Fruit fly (Drosophila melanogaster) whole organism, embryonic: ENCODE data around the gene mib1.

Experiments used
- Abd-B ChIP-seq: fragments of 200-800 bp; sonication (Bioruptor generic); optimal IDR thresholded peaks from 2 replicates; lab custom pipeline; 2018; ENCODE audit warnings: missing biosample characterization, mild to moderate bottlenecking, missing genetic modification characterization, moderate library complexity
- Ada2b ChIP-seq: fragments of 200-800 bp; sonication (Bioruptor generic); IDR thresholded peaks from 2 replicates; pipeline ENCODE4 v1.3.6; 2022; ENCODE audit warnings: missing biosample characterization, missing genetic modification characterization
- Antp ChIP-seq: fragments of 200-800 bp; sonication (Bioruptor generic); optimal IDR thresholded peaks from 3 replicates; lab custom pipeline; 2016; ENCODE audit warnings: missing biosample characterization, missing genetic modification characterization
- Bteb2 ChIP-seq: fragments of 200-800 bp; sonication (Bioruptor generic); optimal IDR thresholded peaks from 2 replicates; lab custom pipeline; 2016; ENCODE audit warnings: missing biosample characterization, missing genetic modification characterization
- CG10565 ChIP-seq: fragments of 200-800 bp; sonication (Bioruptor generic); optimal IDR thresholded peaks from 3 replicates; lab custom pipeline; 2016; ENCODE audit warnings: missing biosample characterization, mild to moderate bottlenecking, missing genetic modification characterization
- CG16863 ChIP-seq: fragments of 200-800 bp; sonication (Bioruptor generic); optimal IDR thresholded peaks from 3 replicates; lab custom pipeline; 2016; ENCODE audit warnings: missing biosample characterization, missing genetic modification characterization
- CG17359 ChIP-seq: fragments of 200-800 bp; sonication (Bioruptor generic); optimal IDR thresholded peaks from 3 replicates; lab custom pipeline; 2018; ENCODE audit warnings: missing biosample characterization, mild to moderate bottlenecking, missing genetic modification characterization, moderate library complexity
- CG17361 ChIP-seq: fragments of 200-800 bp; sonication (Bioruptor generic); IDR thresholded peaks from 3 replicates; pipeline ENCODE4 v1.3.6; 2022; ENCODE audit warnings: missing biosample characterization, missing genetic modification characterization
- CG17802 ChIP-seq: fragments of 200-800 bp; sonication (Bioruptor generic); optimal IDR thresholded peaks from 2 replicates; lab custom pipeline; 2018; ENCODE audit warnings: missing biosample characterization, mild to moderate bottlenecking, missing genetic modification characterization, moderate library complexity
- CG17829 ChIP-seq: fragments of 200-800 bp; optimal IDR thresholded peaks from 2 replicates; lab custom pipeline; 2019; ENCODE audit warnings: missing biosample characterization, mild to moderate bottlenecking, missing genetic modification characterization, moderate library complexity
- CG17912 ChIP-seq: fragments of 200-800 bp; sonication (Bioruptor generic); optimal IDR thresholded peaks from 2 replicates; lab custom pipeline; 2018; ENCODE audit warnings: missing biosample characterization, mild to moderate bottlenecking, missing genetic modification characterization
- CG2116 ChIP-seq: fragments of 200-800 bp; sonication (Bioruptor generic); optimal IDR thresholded peaks from 3 replicates; lab custom pipeline; 2018; ENCODE audit warnings: missing biosample characterization, mild to moderate bottlenecking, missing genetic modification characterization
- CG32772 ChIP-seq: fragments of 200-800 bp; sonication (Bioruptor generic); IDR thresholded peaks from 2 replicates; pipeline ENCODE4 v1.3.6; 2022; ENCODE audit warnings: missing biosample characterization, missing genetic modification characterization
- CG34224 ChIP-seq: fragments of 200-800 bp; sonication (Bioruptor generic); IDR thresholded peaks from 3 replicates; pipeline ENCODE4 v1.3.6; 2022; ENCODE audit warnings: missing biosample characterization, missing genetic modification characterization; ENCODE audit not compliant: partially characterized antibody
- CG34422 ChIP-seq: fragments of 200-800 bp; sonication (Bioruptor generic); IDR thresholded peaks from 3 replicates; pipeline ENCODE4 v1.3.6; 2022; ENCODE audit warnings: missing biosample characterization, missing genetic modification characterization
- CG42726 ChIP-seq: fragments of 200-800 bp; sonication (Bioruptor generic); IDR thresholded peaks from 2 replicates; pipeline ENCODE4 v1.3.6; 2022; ENCODE audit warnings: missing biosample characterization, missing genetic modification characterization; ENCODE audit not compliant: partially characterized antibody
- CG4404 ChIP-seq: fragments of 200-800 bp; sonication (Bioruptor generic); IDR thresholded peaks from 2 replicates; pipeline ENCODE4 v1.3.6; 2022; ENCODE audit warnings: missing biosample characterization, missing genetic modification characterization
- CG4730 ChIP-seq: fragments of 200-800 bp; sonication (Bioruptor generic); IDR thresholded peaks from 2 replicates; pipeline ENCODE4 v1.3.6; 2022; ENCODE audit warnings: missing biosample characterization, missing genetic modification characterization
- CG4820 ChIP-seq: fragments of 200-800 bp; sonication (Bioruptor generic); optimal IDR thresholded peaks from 3 replicates; lab custom pipeline; 2016; ENCODE audit warnings: missing biosample characterization, missing genetic modification characterization
- CG4854 ChIP-seq: fragments of 200-800 bp; sonication (Bioruptor generic); optimal IDR thresholded peaks from 2 replicates; lab custom pipeline; 2016; ENCODE audit warnings: missing biosample characterization, missing genetic modification characterization, inconsistent platforms
- CG7357 ChIP-seq: fragments of 200-800 bp; sonication (Bioruptor generic); IDR thresholded peaks from 3 replicates; pipeline ENCODE4 v1.3.6; 2022; ENCODE audit warnings: missing biosample characterization, missing genetic modification characterization
- CG7745 ChIP-seq: fragments of 200-800 bp; sonication (Bioruptor generic); optimal IDR thresholded peaks from 2 replicates; lab custom pipeline; 2018; ENCODE audit warnings: missing biosample characterization, mild to moderate bottlenecking, missing genetic modification characterization, moderate library complexity
- CG8478 ChIP-seq: fragments of >200 bp; optimal IDR thresholded peaks from 2 replicates; lab custom pipeline; 2018
- Dfd ChIP-seq, 2 experiments: fragments of >200 bp; optimal IDR thresholded peaks; 2 replicates each; lab custom pipeline; 2017; ENCODE audit warnings: missing biosample characterization in 2 of 2, missing genetic modification characterization in 2 of 2
- Dref ChIP-seq: fragments of 200-800 bp; sonication (Bioruptor generic); IDR thresholded peaks from 2 replicates; pipeline ENCODE4 v1.3.6; 2022; ENCODE audit warnings: missing biosample characterization, missing genetic modification characterization
- HLHmδ ChIP-seq: fragments of 200-800 bp; sonication (Bioruptor generic); optimal IDR thresholded peaks from 2 replicates; lab custom pipeline; 2018; ENCODE audit warnings: missing biosample characterization, mild to moderate bottlenecking, missing genetic modification characterization, moderate library complexity
- Hmx ChIP-seq: fragments of 200-800 bp; sonication (Bioruptor generic); optimal IDR thresholded peaks from 2 replicates; lab custom pipeline; 2016; ENCODE audit warnings: missing biosample characterization, missing genetic modification characterization
- Hr39 ChIP-seq: fragments of >200 bp; optimal IDR thresholded peaks from 2 replicates; lab custom pipeline; 2017
- Myb ChIP-seq: fragments of 200-800 bp; sonication (Bioruptor generic); optimal IDR thresholded peaks from 2 replicates; lab custom pipeline; 2016; ENCODE audit warnings: missing biosample characterization, missing genetic modification characterization
- PHDP ChIP-seq: fragments of 200-800 bp; sonication (Bioruptor generic); optimal IDR thresholded peaks from 3 replicates; lab custom pipeline; 2018; ENCODE audit warnings: missing biosample characterization, mild to moderate bottlenecking, missing genetic modification characterization, moderate library complexity
- Sry-β ChIP-seq: fragments of 200-800 bp; sonication (Bioruptor generic); optimal IDR thresholded peaks from 2 replicates; lab custom pipeline; 2018; ENCODE audit warnings: missing biosample characterization, mild to moderate bottlenecking, missing genetic modification characterization, moderate library complexity
- Trl ChIP-seq, 3 experiments: fragments of >200 bp in 2 of 3; fragments of 200-800 bp in 1 of 3; sonication (Bioruptor generic) in 1 of 3; optimal IDR thresholded peaks; 2 replicates in 1 of 3; 3 replicates in 2 of 3; lab custom pipeline; 2016 to 2017; ENCODE audit warnings: missing biosample characterization in 1 of 3, missing genetic modification characterization in 1 of 3
- aop ChIP-seq: fragments of 200-800 bp; sonication (Bioruptor generic); IDR thresholded peaks from 2 replicates; pipeline ENCODE4 v1.3.6; 2022; ENCODE audit warnings: missing biosample characterization, missing genetic modification characterization
- ap ChIP-seq: fragments of 200-800 bp; sonication (Bioruptor generic); IDR thresholded peaks from 2 replicates; pipeline ENCODE4 v1.3.6; 2022; ENCODE audit warnings: missing biosample characterization, missing genetic modification characterization
- ara ChIP-seq: fragments of 200-800 bp; sonication (Bioruptor generic); IDR thresholded peaks from 2 replicates; pipeline ENCODE4 v1.3.6; 2022; ENCODE audit warnings: missing biosample characterization, missing genetic modification characterization
- ash1 ChIP-seq: fragments of 200-800 bp; sonication (Bioruptor generic); optimal IDR thresholded peaks from 2 replicates; lab custom pipeline; 2018; ENCODE audit warnings: missing biosample characterization, mild to moderate bottlenecking, missing genetic modification characterization
- bbx ChIP-seq: fragments of 200-800 bp; sonication (Bioruptor generic); IDR thresholded peaks from 2 replicates; pipeline ENCODE4 v1.3.6; 2022; ENCODE audit warnings: missing biosample characterization, missing genetic modification characterization; ENCODE audit not compliant: partially characterized antibody
- crc ChIP-seq: fragments of 200-800 bp; sonication (Bioruptor generic); optimal IDR thresholded peaks from 2 replicates; lab custom pipeline; 2016; ENCODE audit warnings: missing biosample characterization, missing genetic modification characterization
- crp ChIP-seq, 2 experiments: fragments of 200-800 bp; sonication (Bioruptor generic); optimal IDR thresholded peaks; 2 replicates in 1 of 2; 3 replicates in 1 of 2; lab custom pipeline; 2017; ENCODE audit warnings: missing biosample characterization in 2 of 2, missing genetic modification characterization in 2 of 2, mild to moderate bottlenecking in 1 of 2, moderate library complexity in 1 of 2
- ewg ChIP-seq: fragments of 200-800 bp; sonication (Bioruptor generic); optimal IDR thresholded peaks from 3 replicates; lab custom pipeline; 2017; ENCODE audit warnings: mild to moderate bottlenecking, missing biosample characterization, missing genetic modification reagents, missing genetic modification characterization
- gfzf ChIP-seq: fragments of 200-800 bp; sonication (Bioruptor generic); optimal IDR thresholded peaks from 2 replicates; lab custom pipeline; 2016; ENCODE audit warnings: missing biosample characterization, mild to moderate bottlenecking, missing genetic modification characterization, moderate library complexity
- jing ChIP-seq: fragments of 200-800 bp; sonication (Bioruptor generic); optimal IDR thresholded peaks from 2 replicates; lab custom pipeline; 2018; ENCODE audit warnings: missing biosample characterization, mild to moderate bottlenecking, missing genetic modification characterization
- odd ChIP-seq: fragments of 200-800 bp; sonication (Bioruptor generic); optimal IDR thresholded peaks from 2 replicates; lab custom pipeline; 2017; ENCODE audit warnings: missing biosample characterization, mild to moderate bottlenecking, missing genetic modification characterization
- pita ChIP-seq: fragments of 200-800 bp; sonication (Bioruptor generic); optimal IDR thresholded peaks from 2 replicates; lab custom pipeline; 2017; ENCODE audit warnings: missing biosample characterization, mild to moderate bottlenecking, missing genetic modification characterization
- pros ChIP-seq: fragments of 200-800 bp; sonication (Bioruptor generic); optimal IDR thresholded peaks from 3 replicates; lab custom pipeline; 2019; ENCODE audit warnings: missing biosample characterization, mild to moderate bottlenecking, missing genetic modification characterization, moderate library complexity
- seq ChIP-seq: fragments of 200-800 bp; sonication (Bioruptor generic); IDR thresholded peaks from 2 replicates; pipeline ENCODE4 v1.3.6; 2022; ENCODE audit warnings: missing biosample characterization, missing genetic modification characterization
- sima ChIP-seq: fragments of 200-800 bp; sonication (Bioruptor generic); optimal IDR thresholded peaks from 2 replicates; lab custom pipeline; 2016; ENCODE audit warnings: missing biosample characterization, missing genetic modification characterization
- tll ChIP-seq, 2 experiments: fragments of 200-800 bp in 1 of 2; fragments of >200 bp in 1 of 2; sonication (Bioruptor generic) in 1 of 2; optimal IDR thresholded peaks; 2 replicates each; lab custom pipeline; 2017 to 2019; ENCODE audit warnings: missing biosample characterization in 2 of 2, missing genetic modification characterization in 2 of 2, mild to moderate bottlenecking in 1 of 2, moderate library complexity in 1 of 2
- tx ChIP-seq: fragments of 200-800 bp; sonication (Bioruptor generic); optimal IDR thresholded peaks from 2 replicates; lab custom pipeline; 2016; ENCODE audit warnings: missing biosample characterization, missing genetic modification characterization
- zfh1 ChIP-seq: fragments of 200-800 bp; sonication (Bioruptor generic); IDR thresholded peaks from 3 replicates; pipeline ENCODE4 v1.3.6; 2022; ENCODE audit warnings: missing biosample characterization, missing genetic modification characterization

Gene mib1

DNA sequence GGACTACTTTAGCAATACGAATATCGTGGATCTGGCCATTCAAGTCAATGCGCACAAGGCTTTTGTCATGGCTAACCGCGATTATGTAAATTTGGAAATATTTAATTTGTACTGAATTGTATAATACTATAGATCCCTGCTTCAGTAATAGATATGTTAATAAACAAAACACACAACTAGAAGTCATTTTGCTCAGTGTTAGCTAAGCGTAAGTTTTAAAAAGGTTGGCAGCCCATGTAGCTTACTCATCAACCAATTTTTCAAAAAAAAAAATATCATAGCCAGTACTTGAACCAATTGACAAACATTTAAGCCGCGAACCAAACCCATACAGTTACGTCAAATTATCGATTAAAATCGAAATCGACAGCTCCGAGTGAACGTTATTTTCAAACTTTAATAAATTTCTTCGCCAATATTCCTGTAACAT is 25.5 kb upstream of the mib1 start (continued):
- TF ChIP-seq CG17359 (tag; lab: Kevin White, UChicago) = peak; percentile 74
- no peak for TF ChIP-seq Hmx (GFP tag; lab: Kevin White, UChicago)
- TF ChIP-seq pros (GFP tag; lab: Kevin White, UChicago) = no peak
- TF ChIP-seq CG17912 (GFP tag; lab: Kevin White, UChicago) = peak; percentile 14
- peak; percentile 64 for TF ChIP-seq ap (GFP tag; lab: Robert Waterston, UW)
- no peak for TF ChIP-seq sima
- peak; percentile 62; the same call in 1 of the 3 replicates for TF ChIP-seq CG17361 (GFP tag; lab: Robert Waterston, UW)
- TF ChIP-seq CG8478 (lab: Kevin White, UChicago) = no peak
- TF ChIP-seq CG4820 (GFP tag; lab: Kevin White, UChicago) = peak; percentile 55
- no peak for TF ChIP-seq Sry-β (GFP tag; lab: Kevin White, UChicago)
- peak; percentile 65 for TF ChIP-seq CG4854 (GFP tag; lab: Kevin White, UChicago)
- TF ChIP-seq Dref = peak; percentile 95
- peak; percentile 95 for TF ChIP-seq CG2116
- peak; percentile 74 for TF ChIP-seq Ada2b
- no peak for TF ChIP-seq ash1 (GFP tag; lab: Kevin White, UChicago)
- no peak for TF ChIP-seq CG42726 (GFP tag; lab: Robert Waterston, UW)
- TF ChIP-seq zfh1 (GFP tag; lab: Robert Waterston, UW) = peak; percentile 90
- peak; percentile 65 for TF ChIP-seq odd (GFP tag; lab: Kevin White, UChicago)
- no peak for TF ChIP-seq crp (GFP tag; optimal IDR thresholded peaks at IDR 0.05; lab: Kevin White, UChicago)
- no peak for TF ChIP-seq Trl (optimal IDR thresholded peaks at IDR 0.05; lab: Kevin White, UChicago)
- TF ChIP-seq Trl (GFP tag; optimal IDR thresholded peaks at IDR 0.05; lab: Kevin White, UChicago) = peak; percentile 67
- peak; percentile 61 for TF ChIP-seq ewg (GFP tag; lab: Kevin White, UChicago)
- TF ChIP-seq crc (GFP tag; lab: Kevin White, UChicago) = peak; percentile 48
- peak; percentile 67 for TF ChIP-seq Antp (GFP tag; lab: Kevin White, UChicago)
- TF ChIP-seq CG4730 (GFP tag; lab: Robert Waterston, UW) = peak; percentile 65; the same call in 1 of the 2 replicates
- peak; percentile 27 for TF ChIP-seq jing (GFP tag; lab: Kevin White, UChicago)
- peak; percentile 4 for TF ChIP-seq CG17802
- peak; percentile 67 for TF ChIP-seq gfzf (GFP tag; lab: Kevin White, UChicago)
- peak; percentile 100 for TF ChIP-seq Myb
- TF ChIP-seq CG7745 (tag; lab: Kevin White, UChicago) = no peak
- TF ChIP-seq pita = peak; percentile 98
- TF ChIP-seq CG4404 = peak; percentile 43; the same call in 1 of the 2 replicates
- TF ChIP-seq PHDP (tag; lab: Kevin White, UChicago) = peak; percentile 80
- TF ChIP-seq Hr39 (lab: Kevin White, UChicago) = no peak
- peak; percentile 65 for TF ChIP-seq CG10565 (GFP tag; lab: Kevin White, UChicago)
- peak; percentile 61; the same call in 2 of the 3 replicates for TF ChIP-seq CG34422 (GFP tag; lab: Robert Waterston, UW)
- no peak for TF ChIP-seq Abd-B
- TF ChIP-seq Bteb2 (GFP tag; lab: Kevin White, UChicago) = peak; percentile 80
- peak; percentile 43 for TF ChIP-seq tx (GFP tag; lab: Kevin White, UChicago)
- peak; percentile 61 for TF ChIP-seq bbx (GFP tag; lab: Robert Waterston, UW)
- TF ChIP-seq aop (GFP tag; lab: Robert Waterston, UW) = no peak
- TF ChIP-seq Dfd (GFP tag; optimal IDR thresholded peaks at IDR 0.05; lab: Kevin White, UChicago) = no peak
- peak; percentile 56 for TF ChIP-seq CG16863 (GFP tag; lab: Kevin White, UChicago)
- TF ChIP-seq ara (GFP tag; lab: Robert Waterston, UW) = peak; percentile 62; the same call in 1 of the 2 replicates
- TF ChIP-seq CG34224 (GFP tag; lab: Robert Waterston, UW) = no peak
- peak; percentile 80 for TF ChIP-seq CG17829
- TF ChIP-seq CG32772 (GFP tag; lab: Robert Waterston, UW) = peak; percentile 96
- no peak for TF ChIP-seq CG7357 (GFP tag; lab: Robert Waterston, UW)
- TF ChIP-seq tll (GFP tag; optimal IDR thresholded peaks at IDR 0.05; lab: Kevin White, UChicago) = peak in 1 of 2 experiments; percentile 19
- no peak for TF ChIP-seq HLHmδ (GFP tag; lab: Kevin White, UChicago)
- TF ChIP-seq seq (GFP tag; lab: Robert Waterston, UW) = peak; percentile 70
